Fruit fly (Drosophila melanogaster) whole organism: ENCODE results near the gene nrv1.

Experiments used
- CG8478 ChIP-seq: fragments of >200 bp; optimal IDR thresholded peaks from 2 replicates; lab custom pipeline; 2018; ENCODE audit warnings: inconsistent platforms
- Dll ChIP-seq: fragments of >200 bp; optimal IDR thresholded peaks from 2 replicates; lab custom pipeline; 2017
- EcR ChIP-seq, 2 experiments: fragments of >200 bp; optimal IDR thresholded peaks; 2 replicates each; lab custom pipeline; 2017; ENCODE audit warnings: missing biosample characterization in 2 of 2, missing genetic modification characterization in 2 of 2, missing genetic modification reagents in 2 of 2
- pan ChIP-seq: fragments of >200 bp; optimal IDR thresholded peaks from 2 replicates; lab custom pipeline; 2017
- psq ChIP-seq: fragments of >200 bp; optimal IDR thresholded peaks from 2 replicates; lab custom pipeline; 2017
- usp ChIP-seq: fragments of >200 bp; optimal IDR thresholded peaks from 2 replicates; lab custom pipeline; 2017; ENCODE audit warnings: missing biosample characterization, missing genetic modification characterization, mixed read lengths

nrv1 gene

dm6 chr2L:6786674-6787028 is at the start of gene nrv1:
TSS of gene nrv1 (minus strand) at chr2L:6786861.
- TF ChIP-seq pan (lab: Kevin White, UChicago) (no peak), usp (GFP tag; lab: Kevin White, UChicago) (no peak), CG8478 (lab: Kevin White, UChicago) (no peak), EcR (GFP tag; optimal IDR thresholded peaks at IDR 0.05; lab: Kevin White, UChicago) (no peak), Dll (lab: Kevin White, UChicago) (peak; percentile 91), psq (lab: Kevin White, UChicago) (no peak)

- TF ChIP-seq CG8478 (lab: Kevin White, UChicago): no peak
- TF ChIP-seq pan (lab: Kevin White, UChicago): no peak
- TF ChIP-seq psq (lab: Kevin White, UChicago): no peak
- TF ChIP-seq EcR (GFP tag; optimal IDR thresholded peaks at IDR 0.05; lab: Kevin White, UChicago): no peak
- TF ChIP-seq usp (GFP tag; lab: Kevin White, UChicago): no peak
- TF ChIP-seq Dll (lab: Kevin White, UChicago): no peak
Measured at dm6 chr2L:6836114-6836513, 49.5 kb upstream of the nrv1 start.

dm6 chr2L:6833661-6834073 is 47.0 kb upstream of the nrv1 start:
- TF ChIP-seq usp (GFP tag; lab: Kevin White, UChicago) (no peak), CG8478 (lab: Kevin White, UChicago) (peak; percentile 54), Dll (lab: Kevin White, UChicago) (peak; percentile 43)

dm6 chr2L:6830264-6830729 is 43.6 kb upstream of the nrv1 start:
- no peak for TF ChIP-seq pan (lab: Kevin White, UChicago)
- no peak for TF ChIP-seq CG8478 (lab: Kevin White, UChicago)
- TF ChIP-seq EcR (GFP tag; optimal IDR thresholded peaks at IDR 0.05; lab: Kevin White, UChicago): no peak
- TF ChIP-seq usp (GFP tag; lab: Kevin White, UChicago): no peak
- TF ChIP-seq Dll (lab: Kevin White, UChicago): no peak
- TF ChIP-seq psq (lab: Kevin White, UChicago): no peak

dm6 chr2L:6827558-6828122 is 41.0 kb upstream of the nrv1 start:
- TF ChIP-seq CG8478 (lab: Kevin White, UChicago) (no peak), Dll (lab: Kevin White, UChicago) (no peak), pan (lab: Kevin White, UChicago) (no peak), psq (lab: Kevin White, UChicago) (no peak), EcR (GFP tag; optimal IDR thresholded peaks at IDR 0.05; lab: Kevin White, UChicago) (no peak), usp (GFP tag; lab: Kevin White, UChicago) (no peak)

- TF ChIP-seq CG8478 (lab: Kevin White, UChicago): no peak
- no peak for TF ChIP-seq pan (lab: Kevin White, UChicago)
- no peak for TF ChIP-seq Dll (lab: Kevin White, UChicago)
- no peak for TF ChIP-seq usp (GFP tag; lab: Kevin White, UChicago)
- TF ChIP-seq EcR (GFP tag; optimal IDR thresholded peaks at IDR 0.05; lab: Kevin White, UChicago): no peak
- no peak for TF ChIP-seq psq (lab: Kevin White, UChicago)
Measured at dm6 chr2L:6826298-6826697, 39.6 kb upstream of the nrv1 start.

dm6 chr2L:6822044-6822443 is 35.4 kb upstream of the nrv1 start:
- TF ChIP-seq usp (GFP tag; lab: Kevin White, UChicago) (no peak), CG8478 (lab: Kevin White, UChicago) (no peak), psq (lab: Kevin White, UChicago) (no peak), pan (lab: Kevin White, UChicago) (no peak), Dll (lab: Kevin White, UChicago) (no peak), EcR (GFP tag; optimal IDR thresholded peaks at IDR 0.05; lab: Kevin White, UChicago) (no peak)

dm6 chr2L:6821631-6822030 is 35.0 kb upstream of the nrv1 start, which contains the start of gene sens-2:
TSS of gene sens-2 (plus strand) at chr2L:6821934.
- TF ChIP-seq Dll (lab: Kevin White, UChicago) (no peak), CG8478 (lab: Kevin White, UChicago) (no peak), EcR (GFP tag; optimal IDR thresholded peaks at IDR 0.05; lab: Kevin White, UChicago) (no peak), psq (lab: Kevin White, UChicago) (no peak), pan (lab: Kevin White, UChicago) (no peak), usp (GFP tag; lab: Kevin White, UChicago) (no peak)

dm6 chr2L:6819230-6820049 is 32.8 kb upstream of the nrv1 start:
- TF ChIP-seq usp (GFP tag; lab: Kevin White, UChicago) (no peak), CG8478 (lab: Kevin White, UChicago) (no peak), EcR (GFP tag; optimal IDR thresholded peaks at IDR 0.05; lab: Kevin White, UChicago) (no peak), pan (lab: Kevin White, UChicago) (no peak), Dll (lab: Kevin White, UChicago) (no peak)

dm6 chr2L:6818357-6818756 is 31.7 kb upstream of the nrv1 start:
- no peak for TF ChIP-seq usp (GFP tag; lab: Kevin White, UChicago)
- TF ChIP-seq pan (lab: Kevin White, UChicago): no peak
- TF ChIP-seq CG8478 (lab: Kevin White, UChicago): no peak
- TF ChIP-seq EcR (GFP tag; optimal IDR thresholded peaks at IDR 0.05; lab: Kevin White, UChicago): no peak
- TF ChIP-seq Dll (lab: Kevin White, UChicago): no peak
- TF ChIP-seq psq (lab: Kevin White, UChicago): no peak

dm6 chr2L:6817493-6817892 is 30.8 kb upstream of the nrv1 start:
- TF ChIP-seq EcR (GFP tag; optimal IDR thresholded peaks at IDR 0.05; lab: Kevin White, UChicago) (no peak), Dll (lab: Kevin White, UChicago) (no peak), psq (lab: Kevin White, UChicago) (no peak), usp (GFP tag; lab: Kevin White, UChicago) (no peak), pan (lab: Kevin White, UChicago) (no peak), CG8478 (lab: Kevin White, UChicago) (no peak)
